Worm (Caenorhabditis elegans): ENCODE measurements around the gene znf-706.

ce11 chrIV:9107464-9107863 is 11.4 kb upstream of the znf-706 start:
- TF ChIP-seq ztf-11 (tag; optimal IDR thresholded peaks at IDR 0.05) (no peak), lin-39 (tag; optimal IDR thresholded peaks at IDR 0.05) (peak; percentile 71)
